Worm (Caenorhabditis elegans) whole organism, L4 larva: ENCODE data around the gene F54C9.3.

Source experiments
- F26F4.8 ChIP-seq: fragments of 200-800 bp; sonication (Bioruptor generic); conservative IDR thresholded peaks from 2 replicates; pipeline ENCODE4 v1.3.6; 2022; ENCODE audit warnings: missing genetic modification characterization, missing compliant biosample characterization
- F44E2.7 ChIP-seq: fragments of 200-800 bp; sonication (Bioruptor generic); IDR thresholded peaks from 2 replicates; pipeline ENCODE4 v2.1.2; 2022; ENCODE audit warnings: missing genetic modification characterization, missing compliant biosample characterization
- Y105C5A.15 ChIP-seq: fragments of 200-800 bp; sonication (Bioruptor generic); IDR thresholded peaks from 2 replicates; pipeline ENCODE4 v1.3.6; 2022; ENCODE audit warnings: missing genetic modification characterization, missing compliant biosample characterization
- Y48G9A.11 ChIP-seq: fragments of 200-800 bp; sonication (Bioruptor generic); IDR thresholded peaks from 2 replicates; pipeline ENCODE4 v1.3.6; 2022; ENCODE audit warnings: missing genetic modification reagents, missing genetic modification characterization, missing compliant biosample characterization
- Y5F2A.4 ChIP-seq: fragments of 200-800 bp; sonication (Bioruptor generic); optimal IDR thresholded peaks from 2 replicates; lab custom pipeline; 2018; ENCODE audit warnings: mild to moderate bottlenecking, missing genetic modification characterization, missing compliant biosample characterization
- ama-1 ChIP-seq: fragments of 150-350 bp; optimal IDR thresholded peaks from 2 replicates; lab custom pipeline; 2014; ENCODE audit warnings: inconsistent platforms, mixed read lengths
- arid-1 ChIP-seq: fragments of 200-800 bp; sonication (Bioruptor generic); conservative IDR thresholded peaks from 2 replicates; pipeline ENCODE4 v1.3.6; 2022; ENCODE audit warnings: missing genetic modification reagents, missing genetic modification characterization, missing compliant biosample characterization
- ceh-20 ChIP-seq: fragments of 200-800 bp; sonication (Bioruptor generic); IDR thresholded peaks from 2 replicates; pipeline ENCODE4 v1.3.6; 2022; ENCODE audit warnings: missing genetic modification reagents, missing genetic modification characterization, missing compliant biosample characterization
- ceh-28 ChIP-seq: fragments of 150-350 bp; optimal IDR thresholded peaks from 2 replicates; lab custom pipeline; 2014; ENCODE audit warnings: missing biosample characterization, missing genetic modification reagents, missing genetic modification characterization
- ceh-32 ChIP-seq: sonication (generic microtip); optimal IDR thresholded peaks from 2 replicates; lab custom pipeline; 2016; ENCODE audit warnings: mild to moderate bottlenecking, missing genetic modification characterization, missing compliant biosample characterization; ENCODE audit not compliant: poor library complexity
- ces-1 ChIP-seq: fragments of 150-350 bp; sonication (generic microtip); optimal IDR thresholded peaks from 4 replicates; lab custom pipeline; 2014; ENCODE audit warnings: missing biosample characterization, missing genetic modification reagents, missing genetic modification characterization
- daf-12 ChIP-seq: fragments of 150-350 bp; optimal IDR thresholded peaks from 2 replicates; lab custom pipeline; 2014; ENCODE audit warnings: missing biosample characterization, missing genetic modification reagents, missing genetic modification characterization
- daf-19 ChIP-seq: fragments of 200-800 bp; sonication (Bioruptor generic); conservative IDR thresholded peaks from 2 replicates; pipeline ENCODE4 v1.3.6; 2022; ENCODE audit warnings: missing genetic modification characterization, missing compliant biosample characterization
- daf-8 ChIP-seq: fragments of 200-800 bp; sonication (Bioruptor generic); IDR thresholded peaks from 2 replicates; pipeline ENCODE4 v1.3.6; 2022; ENCODE audit warnings: missing genetic modification characterization, missing compliant biosample characterization
- dmd-8 ChIP-seq: fragments of 200-800 bp; sonication (Bioruptor generic); IDR thresholded peaks from 2 replicates; pipeline ENCODE4 v1.3.6; 2022; ENCODE audit warnings: missing genetic modification characterization, missing compliant biosample characterization
- duxl-1 ChIP-seq: sonication (generic microtip); optimal IDR thresholded peaks from 2 replicates; lab custom pipeline; 2016; ENCODE audit warnings: mild to moderate bottlenecking, missing genetic modification characterization, moderate library complexity, missing compliant biosample characterization; ENCODE audit not compliant: poor library complexity
- fkh-10 ChIP-seq: fragments of 150-350 bp; optimal IDR thresholded peaks from 2 replicates; lab custom pipeline; 2014; ENCODE audit warnings: missing biosample characterization, missing genetic modification reagents, missing genetic modification characterization
- fos-1 ChIP-seq: fragments of 150-350 bp; optimal IDR thresholded peaks from 2 replicates; lab custom pipeline; 2014; ENCODE audit warnings: missing biosample characterization, missing genetic modification characterization
- lin-1 ChIP-seq: fragments of 200-800 bp; sonication (Bioruptor generic); IDR thresholded peaks from 2 replicates; pipeline ENCODE4 v1.3.6; 2022; ENCODE audit warnings: missing genetic modification reagents, missing genetic modification characterization, missing compliant biosample characterization
- lin-15B ChIP-seq: fragments of 150-350 bp; sonication (generic microtip); optimal IDR thresholded peaks from 3 replicates; lab custom pipeline; 2014; ENCODE audit warnings: missing biosample characterization, missing genetic modification characterization
- lsy-2 ChIP-seq, 2 experiments: fragments of 150-350 bp in 1 of 2; sonication (generic microtip) in 1 of 2; optimal IDR thresholded peaks; 2 replicates each; lab custom pipeline; 2014 to 2017; ENCODE audit warnings: missing biosample characterization in 2 of 2, missing genetic modification characterization in 2 of 2
- mep-1 ChIP-seq: fragments of 150-350 bp; sonication (generic microtip); optimal IDR thresholded peaks from 3 replicates; lab custom pipeline; 2014; ENCODE audit warnings: missing biosample characterization, missing genetic modification characterization
- mes-2 ChIP-seq: sonication (generic microtip); optimal IDR thresholded peaks from 2 replicates; lab custom pipeline; 2016; ENCODE audit warnings: missing genotype, mild to moderate bottlenecking, missing genetic modification characterization, missing compliant biosample characterization; ENCODE audit not compliant: poor library complexity, severe bottlenecking
- nhr-10 ChIP-seq: fragments of 150-350 bp; optimal IDR thresholded peaks from 2 replicates; lab custom pipeline; 2014; ENCODE audit warnings: missing biosample characterization, missing genetic modification characterization
- nhr-102 ChIP-seq: sonication (generic microtip); optimal IDR thresholded peaks from 2 replicates; lab custom pipeline; 2016; ENCODE audit warnings: mild to moderate bottlenecking, missing genetic modification characterization, moderate library complexity, missing compliant biosample characterization
- nhr-25 ChIP-seq: sonication (generic microtip); optimal IDR thresholded peaks from 2 replicates; lab custom pipeline; 2017; ENCODE audit warnings: missing genetic modification characterization, mild to moderate bottlenecking, missing compliant biosample characterization, antibody characterized with exemption, moderate library complexity, borderline replicate concordance; ENCODE audit not compliant: insufficient read depth
- nhr-41 ChIP-seq: fragments of 200-800 bp; sonication (Bioruptor generic); IDR thresholded peaks from 2 replicates; pipeline ENCODE4 v1.3.6; 2022; ENCODE audit warnings: missing genetic modification reagents, missing genetic modification characterization, missing compliant biosample characterization
- nhr-42 ChIP-seq: fragments of 200-800 bp; sonication (Bioruptor generic); IDR thresholded peaks from 2 replicates; pipeline ENCODE4 v1.3.6; 2022; ENCODE audit warnings: missing genetic modification characterization, missing compliant biosample characterization
- nhr-77 ChIP-seq: fragments of 150-350 bp; optimal IDR thresholded peaks from 2 replicates; lab custom pipeline; 2014; ENCODE audit warnings: missing biosample characterization, missing genetic modification characterization
- rbr-2 ChIP-seq: sonication (generic microtip); optimal IDR thresholded peaks from 2 replicates; lab custom pipeline; 2016; ENCODE audit warnings: missing genotype, missing genetic modification characterization, missing compliant biosample characterization
- saeg-2 ChIP-seq: fragments of 200-800 bp; sonication (Bioruptor generic); IDR thresholded peaks from 2 replicates; pipeline ENCODE4 v1.3.6; 2022; ENCODE audit warnings: missing genetic modification reagents, missing genetic modification characterization, missing compliant biosample characterization
- snpc-4 ChIP-seq: fragments of 150-350 bp; optimal IDR thresholded peaks from 2 replicates; lab custom pipeline; 2014; ENCODE audit warnings: missing biosample characterization, missing genetic modification characterization
- spr-1 ChIP-seq: sonication (generic microtip); optimal IDR thresholded peaks from 2 replicates; lab custom pipeline; 2016; ENCODE audit warnings: mild to moderate bottlenecking, missing genetic modification characterization, missing compliant biosample characterization
- spr-3 ChIP-seq: fragments of 200-800 bp; sonication (Bioruptor generic); optimal IDR thresholded peaks from 2 replicates; lab custom pipeline; 2018; ENCODE audit warnings: mild to moderate bottlenecking, missing genetic modification characterization, missing compliant biosample characterization
- tag-97 ChIP-seq: fragments of 200-800 bp; sonication (Bioruptor generic); IDR thresholded peaks from 2 replicates; pipeline ENCODE4 v1.3.6; 2022; ENCODE audit warnings: missing genetic modification characterization, missing compliant biosample characterization
- unc-130 ChIP-seq: sonication (generic microtip); optimal IDR thresholded peaks from 2 replicates; lab custom pipeline; 2016; ENCODE audit warnings: missing genetic modification reagents, missing genetic modification characterization, missing compliant biosample characterization
- unc-39 ChIP-seq: sonication (generic microtip); optimal IDR thresholded peaks from 2 replicates; lab custom pipeline; 2017; ENCODE audit warnings: missing biosample characterization, missing genetic modification characterization
- zip-11 ChIP-seq: fragments of 200-800 bp; sonication (Bioruptor generic); IDR thresholded peaks from 2 replicates; pipeline ENCODE4 v1.3.6; 2022; ENCODE audit warnings: missing genetic modification characterization, missing compliant biosample characterization
- zip-2 ChIP-seq: fragments of 150-350 bp; optimal IDR thresholded peaks from 2 replicates; lab custom pipeline; 2014; ENCODE audit warnings: missing biosample characterization, missing genetic modification characterization
- ztf-11 ChIP-seq: fragments of 150-350 bp; optimal IDR thresholded peaks from 2 replicates; lab custom pipeline; 2014; ENCODE audit warnings: missing biosample characterization, missing genetic modification characterization
- ztf-7 ChIP-seq: fragments of 150-350 bp; optimal IDR thresholded peaks from 2 replicates; lab custom pipeline; 2014; ENCODE audit warnings: missing biosample characterization, missing genetic modification characterization

F54C9.3 gene

ce11 chrII:8561227-8561626 is 5.4 kb downstream of the F54C9.3 start, which contains the start of gene iff-2 (continued):
- TF ChIP-seq ceh-20 (GFP tag; lab: Robert Waterston, UW) (peak; percentile 98), arid-1 (GFP tag; lab: Robert Waterston, UW) (peak; percentile 97), nhr-77 (tag; lab: Kevin White, UChicago) (peak; percentile 99), spr-3 (peak; percentile 93), daf-8 (GFP tag; lab: Robert Waterston, UW) (no peak), nhr-42 (peak; percentile 98), duxl-1 (peak; percentile 97), mep-1 (tag; lab: Kevin White, UChicago) (peak; percentile 99), daf-12 (no peak), spr-1 (tag; lab: Kevin White, UChicago) (peak; percentile 96), F26F4.8 (GFP tag; lab: Robert Waterston, UW) (no peak), Y48G9A.11 (GFP tag; lab: Robert Waterston, UW) (no peak; the same call in 1 of the 2 replicates), snpc-4 (tag; lab: Kevin White, UChicago) (peak; percentile 70), Y105C5A.15 (GFP tag; lab: Robert Waterston, UW) (no peak), ceh-32 (tag; lab: Kevin White, UChicago) (peak; percentile 68), tag-97 (GFP tag; lab: Robert Waterston, UW) (0 out of 2 replicates have a peak, but pooled peaks have one; percentile 78)

DNA sequence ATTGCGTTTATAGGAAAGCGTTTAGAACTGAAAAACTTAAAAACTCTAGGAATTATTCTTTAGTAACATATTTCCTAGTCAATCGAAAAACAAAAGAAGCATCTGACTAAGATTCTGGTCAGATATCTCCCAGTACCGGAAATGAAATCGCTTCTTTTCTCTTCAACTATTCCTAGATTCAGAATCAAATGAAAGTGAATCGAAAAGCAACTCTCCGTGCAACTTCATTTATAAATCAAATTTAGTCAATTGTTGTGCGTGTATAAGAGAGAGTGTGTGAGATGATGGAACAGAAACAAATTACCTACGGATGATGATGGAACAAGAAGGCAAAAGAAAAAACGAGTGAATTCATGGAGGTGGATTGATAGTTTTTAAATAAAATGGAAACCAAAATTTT is 7.5 kb downstream of the F54C9.3 start:
- TF ChIP-seq ces-1 (peak; percentile 82), dmd-8 (GFP tag; lab: Robert Waterston, UW) (no peak), fkh-10 (GFP tag; lab: Kevin White, UChicago) (peak; percentile 99), unc-39 (tag; lab: Kevin White, UChicago) (no peak), F44E2.7 (GFP tag; lab: Robert Waterston, UW) (no peak), ceh-28 (tag; lab: Kevin White, UChicago) (no peak), F26F4.8 (GFP tag; lab: Robert Waterston, UW) (no peak), nhr-25 (tag; lab: Kevin White, UChicago) (no peak), ztf-11 (tag; lab: Kevin White, UChicago) (no peak), zip-2 (tag; lab: Kevin White, UChicago) (no peak), lsy-2 (tag; optimal IDR thresholded peaks at IDR 0.05; lab: Kevin White, UChicago) (peak in 1 of 2 experiments; percentile 34), lin-1 (no peak), tag-97 (GFP tag; lab: Robert Waterston, UW) (no peak), Y5F2A.4 (no peak), spr-3 (no peak), ama-1 (peak; percentile 31), daf-19 (GFP tag; lab: Robert Waterston, UW) (no peak), mes-2 (no peak)

- no peak for TF ChIP-seq nhr-41 (GFP tag; lab: Robert Waterston, UW)
- no peak for TF ChIP-seq unc-130 (GFP tag; lab: Kevin White, UChicago)
- TF ChIP-seq ceh-32 (tag; lab: Kevin White, UChicago), result no peak
- TF ChIP-seq nhr-102, result no peak
- TF ChIP-seq nhr-10 (tag; lab: Kevin White, UChicago), result no peak
- TF ChIP-seq zip-2 (tag; lab: Kevin White, UChicago), result no peak
- no peak for TF ChIP-seq saeg-2 (GFP tag; lab: Robert Waterston, UW)
- no peak for TF ChIP-seq zip-11 (GFP tag; lab: Robert Waterston, UW)
- TF ChIP-seq rbr-2, result no peak
- TF ChIP-seq ztf-7 (tag; lab: Kevin White, UChicago), result no peak
- TF ChIP-seq lin-15B, result no peak
- TF ChIP-seq fos-1 (tag; lab: Kevin White, UChicago), result no peak
- TF ChIP-seq, all 104 proteins: peak for 0
Observed at ce11 chrII:8556166-8556565, 10.5 kb downstream of the F54C9.3 start, which contains the start of gene glb-27. Gene glb-27, minus strand, starts transcription at chrII:8556266.
